Worm (Caenorhabditis elegans) whole organism, L4 larva: ENCODE results near the gene ZK550.6.

Source experiments
- F44E2.7 ChIP-seq: fragments of 200-800 bp; sonication (Bioruptor generic); IDR thresholded peaks from 2 replicates; pipeline ENCODE4 v2.1.2; 2022; ENCODE audit warnings: missing genetic modification characterization, missing compliant biosample characterization
- R02D3.7 ChIP-seq: fragments of 150-350 bp; sonication (generic microtip); optimal IDR thresholded peaks from 3 replicates; lab custom pipeline; 2014; ENCODE audit warnings: missing biosample characterization, missing genetic modification characterization
- Y105C5A.15 ChIP-seq: fragments of 200-800 bp; sonication (Bioruptor generic); IDR thresholded peaks from 2 replicates; pipeline ENCODE4 v1.3.6; 2022; ENCODE audit warnings: missing genetic modification characterization, missing compliant biosample characterization
- Y48G9A.11 ChIP-seq: fragments of 200-800 bp; sonication (Bioruptor generic); IDR thresholded peaks from 2 replicates; pipeline ENCODE4 v1.3.6; 2022; ENCODE audit warnings: missing genetic modification reagents, missing genetic modification characterization, missing compliant biosample characterization
- ZK337.2 ChIP-seq: fragments of 200-800 bp; sonication (Bioruptor generic); IDR thresholded peaks from 2 replicates; pipeline ENCODE4 v1.3.6; 2022; ENCODE audit warnings: missing genetic modification reagents, missing genetic modification characterization, missing compliant biosample characterization
- aha-1 ChIP-seq: fragments of 150-350 bp; peaks from one replicate; lab custom pipeline; 2014; ENCODE audit warnings: missing biosample characterization, missing genetic modification characterization
- ama-1 ChIP-seq: fragments of 150-350 bp; optimal IDR thresholded peaks from 2 replicates; lab custom pipeline; 2014; ENCODE audit warnings: inconsistent platforms, mixed read lengths
- arid-1 ChIP-seq: fragments of 200-800 bp; sonication (Bioruptor generic); conservative IDR thresholded peaks from 2 replicates; pipeline ENCODE4 v1.3.6; 2022; ENCODE audit warnings: missing genetic modification reagents, missing genetic modification characterization, missing compliant biosample characterization
- ces-1 ChIP-seq: fragments of 150-350 bp; sonication (generic microtip); optimal IDR thresholded peaks from 4 replicates; lab custom pipeline; 2014; ENCODE audit warnings: missing biosample characterization, missing genetic modification reagents, missing genetic modification characterization
- daf-19 ChIP-seq: fragments of 200-800 bp; sonication (Bioruptor generic); conservative IDR thresholded peaks from 2 replicates; pipeline ENCODE4 v1.3.6; 2022; ENCODE audit warnings: missing genetic modification characterization, missing compliant biosample characterization
- daf-8 ChIP-seq: fragments of 200-800 bp; sonication (Bioruptor generic); IDR thresholded peaks from 2 replicates; pipeline ENCODE4 v1.3.6; 2022; ENCODE audit warnings: missing genetic modification characterization, missing compliant biosample characterization
- dmd-6 ChIP-seq: fragments of 200-800 bp; sonication (Bioruptor generic); IDR thresholded peaks from 2 replicates; pipeline ENCODE4 v1.3.6; 2022; ENCODE audit warnings: missing genetic modification reagents, missing genetic modification characterization, missing compliant biosample characterization
- dmd-9 ChIP-seq: fragments of 200-800 bp; sonication (Bioruptor generic); IDR thresholded peaks from 2 replicates; pipeline ENCODE4 v1.3.6; 2022; ENCODE audit warnings: missing genetic modification reagents, missing genetic modification characterization, missing compliant biosample characterization
- dpl-1 ChIP-seq: fragments of 150-350 bp; optimal IDR thresholded peaks from 2 replicates; lab custom pipeline; 2014; ENCODE audit warnings: missing biosample characterization, missing genetic modification reagents, missing genetic modification characterization
- egl-27 ChIP-seq: sonication (generic microtip); optimal IDR thresholded peaks from 3 replicates; lab custom pipeline; 2017; ENCODE audit warnings: missing biosample characterization, missing genetic modification reagents, missing genetic modification characterization
- fos-1 ChIP-seq: fragments of 150-350 bp; optimal IDR thresholded peaks from 2 replicates; lab custom pipeline; 2014; ENCODE audit warnings: missing biosample characterization, missing genetic modification characterization
- hif-1 ChIP-seq, 2 experiments: sonication (generic microtip); optimal IDR thresholded peaks; 2 replicates each; lab custom pipeline; 2016 to 2017; ENCODE audit warnings: missing compliant biosample characterization in 2 of 2, missing genetic modification characterization in 2 of 2, missing genetic modification reagents in 2 of 2, missing genotype in 2 of 2, mild to moderate bottlenecking in 1 of 2
- hlh-11 ChIP-seq: fragments of 200-800 bp; sonication (Bioruptor generic); optimal IDR thresholded peaks from 2 replicates; lab custom pipeline; 2018; ENCODE audit warnings: mild to moderate bottlenecking, missing genetic modification characterization, missing compliant biosample characterization
- lin-15B ChIP-seq: fragments of 150-350 bp; sonication (generic microtip); optimal IDR thresholded peaks from 3 replicates; lab custom pipeline; 2014; ENCODE audit warnings: missing biosample characterization, missing genetic modification characterization
- lin-29 ChIP-seq: fragments of 200-800 bp; sonication (Bioruptor generic); IDR thresholded peaks from 2 replicates; pipeline ENCODE4 v1.3.6; 2022; ENCODE audit warnings: missing genetic modification reagents, missing genetic modification characterization, missing compliant biosample characterization
- lin-38 ChIP-seq: fragments of 200-800 bp; sonication (Bioruptor generic); IDR thresholded peaks from 2 replicates; pipeline ENCODE4 v1.3.6; 2022; ENCODE audit warnings: missing genetic modification reagents, missing genetic modification characterization, missing compliant biosample characterization
- lin-39 ChIP-seq: fragments of 150-350 bp; optimal IDR thresholded peaks from 2 replicates; lab custom pipeline; 2014; ENCODE audit warnings: missing biosample characterization, missing genetic modification reagents, missing genetic modification characterization
- lsy-2 ChIP-seq, 2 experiments: fragments of 150-350 bp in 1 of 2; sonication (generic microtip) in 1 of 2; optimal IDR thresholded peaks; 2 replicates each; lab custom pipeline; 2014 to 2017; ENCODE audit warnings: missing biosample characterization in 2 of 2, missing genetic modification characterization in 2 of 2
- madf-5 ChIP-seq, 2 experiments: fragments of 200-800 bp; sonication (Bioruptor generic); IDR thresholded peaks; 2 replicates each; pipeline ENCODE4 v1.3.6; 2022; ENCODE audit warnings: missing compliant biosample characterization in 2 of 2, missing genetic modification characterization in 2 of 2
- mdl-1 ChIP-seq, 2 experiments: fragments of 150-350 bp in 1 of 2; sonication (generic microtip) in 1 of 2; optimal IDR thresholded peaks; 2 replicates each; lab custom pipeline; 2014 to 2017; ENCODE audit warnings: missing biosample characterization in 2 of 2, missing genetic modification characterization in 2 of 2
- mes-2 ChIP-seq: sonication (generic microtip); optimal IDR thresholded peaks from 2 replicates; lab custom pipeline; 2016; ENCODE audit warnings: missing genotype, mild to moderate bottlenecking, missing genetic modification characterization, missing compliant biosample characterization; ENCODE audit not compliant: poor library complexity, severe bottlenecking
- mxl-2 ChIP-seq: fragments of 200-800 bp; sonication (Bioruptor generic); conservative IDR thresholded peaks from 2 replicates; pipeline ENCODE4 v1.3.6; 2022; ENCODE audit warnings: missing genetic modification reagents, missing genetic modification characterization, missing compliant biosample characterization
- nhr-102 ChIP-seq: sonication (generic microtip); optimal IDR thresholded peaks from 2 replicates; lab custom pipeline; 2016; ENCODE audit warnings: mild to moderate bottlenecking, missing genetic modification characterization, moderate library complexity, missing compliant biosample characterization
- nhr-48 ChIP-seq: sonication (generic microtip); optimal IDR thresholded peaks from 2 replicates; lab custom pipeline; 2016; ENCODE audit warnings: mild to moderate bottlenecking, missing genetic modification characterization, missing compliant biosample characterization
- nhr-77 ChIP-seq: fragments of 150-350 bp; optimal IDR thresholded peaks from 2 replicates; lab custom pipeline; 2014; ENCODE audit warnings: missing biosample characterization, missing genetic modification characterization
- pha-4 ChIP-seq, 2 experiments: fragments of 150-350 bp in 1 of 2; fragments of 200-800 bp in 1 of 2; sonication (Bioruptor generic) in 1 of 2; IDR thresholded peaks in 1 of 2; optimal IDR thresholded peaks in 1 of 2; 2 replicates each; pipeline versions ENCODE4 v1.3.6 to Lab custom; 2014 to 2022; ENCODE audit warnings: missing genetic modification characterization in 2 of 2, missing genetic modification reagents in 2 of 2, missing biosample characterization in 1 of 2, missing compliant biosample characterization in 1 of 2
- rbr-2 ChIP-seq: sonication (generic microtip); optimal IDR thresholded peaks from 2 replicates; lab custom pipeline; 2016; ENCODE audit warnings: missing genotype, missing genetic modification characterization, missing compliant biosample characterization
- saeg-2 ChIP-seq: fragments of 200-800 bp; sonication (Bioruptor generic); IDR thresholded peaks from 2 replicates; pipeline ENCODE4 v1.3.6; 2022; ENCODE audit warnings: missing genetic modification reagents, missing genetic modification characterization, missing compliant biosample characterization
- set-16 ChIP-seq: fragments of 200-800 bp; sonication (Bioruptor generic); IDR thresholded peaks from 2 replicates; pipeline ENCODE4 v1.3.6; 2022; ENCODE audit warnings: missing genetic modification reagents, missing genetic modification characterization, missing compliant biosample characterization
- spr-1 ChIP-seq: sonication (generic microtip); optimal IDR thresholded peaks from 2 replicates; lab custom pipeline; 2016; ENCODE audit warnings: mild to moderate bottlenecking, missing genetic modification characterization, missing compliant biosample characterization
- spr-3 ChIP-seq: fragments of 200-800 bp; sonication (Bioruptor generic); optimal IDR thresholded peaks from 2 replicates; lab custom pipeline; 2018; ENCODE audit warnings: mild to moderate bottlenecking, missing genetic modification characterization, missing compliant biosample characterization
- tag-97 ChIP-seq: fragments of 200-800 bp; sonication (Bioruptor generic); IDR thresholded peaks from 2 replicates; pipeline ENCODE4 v1.3.6; 2022; ENCODE audit warnings: missing genetic modification characterization, missing compliant biosample characterization
- tra-1 ChIP-seq: fragments of 200-800 bp; sonication (Bioruptor generic); IDR thresholded peaks from 2 replicates; pipeline ENCODE4 v1.3.6; 2022; ENCODE audit warnings: missing genetic modification reagents, missing genetic modification characterization, missing compliant biosample characterization
- unc-130 ChIP-seq: sonication (generic microtip); optimal IDR thresholded peaks from 2 replicates; lab custom pipeline; 2016; ENCODE audit warnings: missing genetic modification reagents, missing genetic modification characterization, missing compliant biosample characterization
- unc-62 ChIP-seq, 3 experiments: fragments of 150-350 bp in 1 of 3; sonication (generic microtip); optimal IDR thresholded peaks in 2 of 3; peaks in 1 of 3; 1 replicate in 1 of 3; 2 replicates in 2 of 3; lab custom pipeline; 2014 to 2017; ENCODE audit warnings: missing biosample characterization in 3 of 3, missing genetic modification characterization in 3 of 3, missing genetic modification reagents in 3 of 3, missing genotype in 1 of 3
- vab-7 ChIP-seq: fragments of 200-800 bp; sonication (Bioruptor generic); IDR thresholded peaks from 2 replicates; pipeline ENCODE4 v1.3.6; 2022; ENCODE audit warnings: missing genetic modification reagents, missing genetic modification characterization, missing compliant biosample characterization
- zag-1 ChIP-seq: fragments of 150-350 bp; optimal IDR thresholded peaks from 2 replicates; lab custom pipeline; 2014; ENCODE audit warnings: missing biosample characterization, missing genetic modification characterization

The ZK550.6 gene

ce11 chrIV:17258824-17259223 is 3.5 kb downstream of the ZK550.6 start:
- TF ChIP-seq aha-1 (tag; lab: Kevin White, UChicago) (peak; percentile 63), unc-130 (GFP tag; lab: Kevin White, UChicago) (no peak)

ce11 chrIV:17255001-17255400 is 7.3 kb downstream of the ZK550.6 start, which contains the start of gene gtf-2E1:
Gene gtf-2E1, plus strand, starts transcription at chrIV:17255301.
- TF ChIP-seq hif-1 (tag; optimal IDR thresholded peaks at IDR 0.05; lab: Kevin White, UChicago) (no peak), zag-1 (tag; lab: Kevin White, UChicago) (no peak), mxl-2 (GFP tag; lab: Robert Waterston, UW) (no peak), ces-1 (GFP tag; lab: Kevin White, UChicago) (no peak), R02D3.7 (tag; lab: Kevin White, UChicago) (no peak), ZK337.2 (GFP tag; lab: Robert Waterston, UW) (no peak), mes-2 (tag; lab: Kevin White, UChicago) (no peak), nhr-102 (tag; lab: Kevin White, UChicago) (no peak), set-16 (GFP tag; lab: Robert Waterston, UW) (no peak), pha-4 (GFP tag; IDR thresholded peaks at IDR 0.05; lab: Robert Waterston, UW) (no peak), pha-4 (tag; optimal IDR thresholded peaks at IDR 0.05; lab: Kevin White, UChicago) (no peak), vab-7 (GFP tag; lab: Robert Waterston, UW) (no peak)

- no peak for TF ChIP-seq Y105C5A.15 (GFP tag; lab: Robert Waterston, UW)
- peak; percentile 99 for TF ChIP-seq aha-1 (tag; lab: Kevin White, UChicago)
Measured at ce11 chrIV:17253435-17253834, 8.8 kb downstream of the ZK550.6 start.

- peak; percentile 96 for TF ChIP-seq dmd-9 (GFP tag; lab: Robert Waterston, UW)
- TF ChIP-seq hlh-11 (tag; lab: Kevin White, UChicago): peak; percentile 97
- no peak for TF ChIP-seq daf-8 (GFP tag; lab: Robert Waterston, UW)
- TF ChIP-seq lsy-2 (tag; optimal IDR thresholded peaks at IDR 0.05; lab: Kevin White, UChicago): peak; percentile 91 to 97
- TF ChIP-seq dpl-1 (GFP tag; lab: Kevin White, UChicago): peak; percentile 100
- peak; percentile 96 for TF ChIP-seq spr-3 (GFP tag; lab: Kevin White, UChicago)
- peak; percentile 52 for TF ChIP-seq lin-39 (tag; lab: Kevin White, UChicago)
- TF ChIP-seq tra-1 (GFP tag; lab: Robert Waterston, UW): peak; percentile 94
- peak; percentile 68 for TF ChIP-seq set-16 (GFP tag; lab: Robert Waterston, UW)
- peak; percentile 97 for TF ChIP-seq dmd-6 (GFP tag; lab: Robert Waterston, UW)
- TF ChIP-seq madf-5 (GFP tag; IDR thresholded peaks at IDR 0.05; lab: Robert Waterston, UW): peak; percentile 57 to 74; a peak in 2 of 4 replicates
- peak in 1 of 2 experiments; percentile 79 for TF ChIP-seq mdl-1 (tag; optimal IDR thresholded peaks at IDR 0.05; lab: Kevin White, UChicago)
- TF ChIP-seq nhr-48: peak; percentile 97
- TF ChIP-seq tag-97: no peak
- peak; percentile 96 for TF ChIP-seq spr-1 (tag; lab: Kevin White, UChicago)
- TF ChIP-seq unc-62 (GFP tag; optimal IDR thresholded peaks at IDR 0.05 in 1 of 2; lab: Kevin White, UChicago): peak in 1 of 2 experiments; percentile 99
- no peak for TF ChIP-seq unc-62 (tag; optimal IDR thresholded peaks at IDR 0.05; lab: Kevin White, UChicago)
- peak; percentile 33 for TF ChIP-seq egl-27 (tag; lab: Kevin White, UChicago)
- peak; percentile 100 for TF ChIP-seq lin-38 (GFP tag; lab: Robert Waterston, UW)
- TF ChIP-seq F44E2.7 (GFP tag; lab: Robert Waterston, UW): peak; percentile 4; the same call in 1 of the 2 replicates
- TF ChIP-seq lin-15B (tag; lab: Kevin White, UChicago): peak; percentile 96
- TF ChIP-seq nhr-77 (tag; lab: Kevin White, UChicago): peak; percentile 98
- TF ChIP-seq lin-29 (GFP tag; lab: Robert Waterston, UW): peak; percentile 97
- peak; percentile 34 for TF ChIP-seq ces-1 (GFP tag; lab: Kevin White, UChicago)
- peak; percentile 99 for TF ChIP-seq aha-1 (tag; lab: Kevin White, UChicago)
- peak; percentile 97 for TF ChIP-seq arid-1 (GFP tag; lab: Robert Waterston, UW)
- TF ChIP-seq ama-1: peak; percentile 62
- peak; percentile 68 for TF ChIP-seq fos-1 (tag; lab: Kevin White, UChicago)
- peak; percentile 87 for TF ChIP-seq vab-7 (GFP tag; lab: Robert Waterston, UW)
- TF ChIP-seq saeg-2: peak; percentile 94
- TF ChIP-seq pha-4 (GFP tag; IDR thresholded peaks at IDR 0.05; lab: Robert Waterston, UW): peak; percentile 95
- TF ChIP-seq pha-4 (tag; optimal IDR thresholded peaks at IDR 0.05; lab: Kevin White, UChicago): peak; percentile 6
- TF ChIP-seq daf-19 (GFP tag; lab: Robert Waterston, UW): peak; percentile 85; the same call in 1 of the 2 replicates
- peak; percentile 75 for TF ChIP-seq Y48G9A.11 (GFP tag; lab: Robert Waterston, UW)
- peak; percentile 98 for TF ChIP-seq rbr-2 (tag; lab: Kevin White, UChicago)
Measured at ce11 chrIV:17249691-17250181, 12.5 kb downstream of the ZK550.6 start, which contains the start of gene eelo-2. Gene eelo-2, plus strand, starts transcription at chrIV:17250131.
